Worm (Caenorhabditis elegans): ENCODE data around the gene nhr-40.

- no peak for TF ChIP-seq elt-2 (tag; optimal IDR thresholded peaks at IDR 0.05)
- no peak for TF ChIP-seq gmeb-2 (tag; optimal IDR thresholded peaks at IDR 0.05)
- no peak for TF ChIP-seq hlh-13 (GFP tag; optimal IDR thresholded peaks at IDR 0.05)
Measured at ce11 chrX:2592670-2593280, 1.0 kb upstream of the nhr-40 start.

Data from whole organism, late embryonic.